Worm (Caenorhabditis elegans): Measurements from ENCODE around the gene ncs-7.

Gene ncs-7

DNA sequence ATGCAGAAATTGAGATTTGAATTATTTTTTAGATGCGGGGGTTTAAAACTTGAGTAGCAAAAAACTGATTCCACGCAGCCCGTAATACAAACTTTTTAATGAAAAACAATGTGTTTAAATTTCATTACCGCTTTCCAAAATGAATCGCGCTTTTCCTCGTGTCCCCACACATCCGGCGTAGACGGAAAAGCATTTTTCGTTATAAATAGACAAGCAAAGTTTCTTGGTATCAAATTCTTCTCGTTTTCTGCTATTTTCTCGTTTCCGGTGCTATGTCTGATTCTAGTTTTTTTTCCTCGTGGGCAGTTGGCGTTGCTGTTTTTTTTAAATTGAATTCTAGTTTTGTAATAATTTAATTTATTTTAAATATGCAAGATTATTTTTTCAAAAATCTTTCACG is 1.3 kb upstream of the ncs-7 start:
- TF ChIP-seq efl-1 (optimal IDR thresholded peaks at IDR 0.05) (no peak), efl-1 (GFP tag; optimal IDR thresholded peaks at IDR 0.05 in 1 of 2) (no peak), hpl-2 (GFP tag; optimal IDR thresholded peaks at IDR 0.05) (no peak), aly-2 (tag; optimal IDR thresholded peaks at IDR 0.05) (no peak), dpl-1 (GFP tag; optimal IDR thresholded peaks at IDR 0.05) (no peak), fkh-8 (tag; optimal IDR thresholded peaks at IDR 0.05) (peak; percentile 46), mdl-1 (tag; optimal IDR thresholded peaks at IDR 0.05) (no peak), C04F5.9 (tag; optimal IDR thresholded peaks at IDR 0.05) (no peak), aha-1 (tag; optimal IDR thresholded peaks at IDR 0.05) (no peak), rnt-1 (tag; optimal IDR thresholded peaks at IDR 0.05) (no peak), nhr-71 (tag; optimal IDR thresholded peaks at IDR 0.05) (peak; percentile 37), Y116A8C.19 (tag; optimal IDR thresholded peaks at IDR 0.05; ENCODE audit: borderline replicate concordance) (no peak), nhr-28 (tag; optimal IDR thresholded peaks at IDR 0.05) (no peak), tlp-1 (tag; optimal IDR thresholded peaks at IDR 0.05) (no peak), sox-4 (tag; optimal IDR thresholded peaks at IDR 0.05) (no peak), mab-9 (GFP tag; IDR thresholded peaks at IDR 0.05) (no peak), grh-1 (GFP tag; IDR thresholded peaks at IDR 0.05) (no peak), elt-3 (tag; optimal IDR thresholded peaks at IDR 0.05) (no peak), nhr-237 (tag; optimal IDR thresholded peaks at IDR 0.05) (no peak), vab-15 (tag; optimal IDR thresholded peaks at IDR 0.05) (no peak), lin-14 (GFP tag; optimal IDR thresholded peaks at IDR 0.05) (peak; percentile 58), egl-13 (tag; optimal IDR thresholded peaks at IDR 0.05) (peak; percentile 32), nhr-47 (tag; optimal IDR thresholded peaks at IDR 0.05) (peak; percentile 42), fkh-10 (GFP tag; optimal IDR thresholded peaks at IDR 0.05) (no peak), jun-1 (tag; optimal IDR thresholded peaks at IDR 0.05) (no peak), efl-3 (GFP tag; optimal IDR thresholded peaks at IDR 0.05) (no peak), C34B4.2 (tag; optimal IDR thresholded peaks at IDR 0.05) (no peak), ceh-8 (GFP tag; optimal IDR thresholded peaks at IDR 0.05) (no peak), fkh-4 (tag; optimal IDR thresholded peaks at IDR 0.05; ENCODE audit: borderline replicate concordance) (no peak), nhr-20 (tag; optimal IDR thresholded peaks at IDR 0.05) (no peak), unc-98 (GFP tag; IDR thresholded peaks at IDR 0.05) (no peak), swsn-7 (tag; optimal IDR thresholded peaks at IDR 0.05) (no peak)

DNA sequence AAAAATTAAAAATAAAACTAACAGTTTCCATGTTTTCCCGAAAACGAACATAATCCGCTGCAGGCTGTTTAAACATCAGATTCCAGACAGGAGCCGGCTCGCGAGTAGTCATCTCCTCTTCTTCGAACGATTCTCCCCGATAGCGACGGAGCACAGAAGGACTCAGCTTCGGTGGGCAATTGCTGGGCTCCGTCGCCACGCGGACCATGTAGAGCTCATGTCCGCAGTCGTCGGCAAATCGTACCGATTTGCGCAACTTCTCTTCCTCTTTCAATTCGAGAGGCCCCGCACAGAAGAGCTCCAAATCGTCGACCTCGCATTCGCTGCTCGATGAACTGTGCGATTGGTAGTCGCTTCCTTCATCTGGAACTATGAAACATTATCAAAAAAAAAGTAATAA is 10.9 kb downstream of the ncs-7 start:
- TF ChIP-seq ztf-11 (tag; optimal IDR thresholded peaks at IDR 0.05) (no peak), mep-1 (tag; optimal IDR thresholded peaks at IDR 0.05) (no peak), egl-27 (tag; optimal IDR thresholded peaks at IDR 0.05) (no peak), mef-2 (tag; optimal IDR thresholded peaks at IDR 0.05) (no peak), lin-13 (GFP tag; optimal IDR thresholded peaks at IDR 0.05) (no peak), grh-1 (GFP tag; IDR thresholded peaks at IDR 0.05) (no peak), lin-14 (GFP tag; optimal IDR thresholded peaks at IDR 0.05) (no peak), ceh-8 (GFP tag; optimal IDR thresholded peaks at IDR 0.05) (no peak), jun-1 (tag; optimal IDR thresholded peaks at IDR 0.05) (no peak), unc-30 (tag; optimal IDR thresholded peaks at IDR 0.05) (no peak), sup-37 (GFP tag; optimal IDR thresholded peaks at IDR 0.05) (no peak), snu-23 (GFP tag; optimal IDR thresholded peaks at IDR 0.05) (no peak), isw-1 (GFP tag; IDR thresholded peaks at IDR 0.05) (no peak), fkh-8 (tag; optimal IDR thresholded peaks at IDR 0.05) (no peak), aly-2 (tag; optimal IDR thresholded peaks at IDR 0.05) (no peak)

DNA sequence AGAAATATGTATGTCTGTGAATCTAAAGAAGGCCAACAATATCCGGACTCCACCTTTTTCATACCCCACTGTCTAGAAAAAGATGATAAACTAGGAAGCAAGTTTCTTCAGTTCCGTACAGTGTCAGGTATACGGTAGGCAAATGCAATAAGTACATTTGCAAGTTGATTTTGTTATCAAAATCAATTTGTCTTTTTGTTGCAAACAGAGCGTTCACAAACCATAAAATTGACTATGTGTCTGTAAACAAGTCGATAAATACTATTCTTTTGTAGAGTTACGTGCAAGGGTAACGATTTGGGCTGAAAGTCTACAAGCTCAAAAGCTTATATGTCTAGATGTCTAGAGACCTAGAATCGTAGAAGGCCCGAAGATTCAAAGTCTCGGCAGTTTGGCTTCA is 11.4 kb downstream of the ncs-7 start:
- TF ChIP-seq aly-2 (tag; optimal IDR thresholded peaks at IDR 0.05) (no peak), nhr-47 (tag; optimal IDR thresholded peaks at IDR 0.05) (no peak), lin-39 (tag; optimal IDR thresholded peaks at IDR 0.05) (no peak), jun-1 (tag; optimal IDR thresholded peaks at IDR 0.05) (no peak), mep-1 (tag; optimal IDR thresholded peaks at IDR 0.05) (no peak), isw-1 (GFP tag; IDR thresholded peaks at IDR 0.05) (no peak)

Measured in whole organism, L1 larva.